Worm (Caenorhabditis elegans) whole organism, L2 larva: ENCODE measurements around the gene pie-1.
"Not testable (repeated sequence)": the region's sequence is repeated elsewhere in the genome, so short reads cannot be mapped to it uniquely, and the experiment has no call there.

Experiments used
- nhr-11 ChIP-seq: fragments of 150-350 bp; optimal IDR thresholded peaks from 2 replicates; lab custom pipeline; 2014; ENCODE audit warnings: missing biosample characterization, missing genetic modification characterization
- skn-1 ChIP-seq: sonication (generic microtip); optimal IDR thresholded peaks from 2 replicates; lab custom pipeline; 2017; ENCODE audit warnings: missing biosample characterization, missing genetic modification characterization
- zag-1 ChIP-seq: fragments of 150-350 bp; optimal IDR thresholded peaks from 2 replicates; lab custom pipeline; 2014; ENCODE audit warnings: missing biosample characterization, missing genetic modification characterization

DNA sequence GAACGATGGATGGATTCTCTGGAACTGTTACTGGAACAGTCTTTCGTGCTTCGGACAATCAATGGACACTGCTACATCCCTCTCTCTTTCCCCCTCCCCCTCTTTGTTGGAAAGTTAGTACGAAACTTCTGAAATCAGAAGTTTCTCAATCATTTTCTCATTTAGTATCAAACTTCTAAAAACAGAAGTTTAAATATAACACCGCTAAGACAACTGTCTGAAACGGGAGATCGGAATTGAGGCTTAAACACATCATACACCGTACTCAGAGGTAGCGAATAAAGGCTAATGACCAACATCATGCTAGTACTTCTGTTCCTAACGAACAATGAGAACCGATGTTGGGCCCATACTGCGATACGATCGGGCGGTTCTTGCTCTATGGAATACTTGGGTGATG lies 40.1 kb upstream of the pie-1 start, which contains the start of gene Y49E10.30:
- not testable (repeated sequence) for TF ChIP-seq nhr-11; skn-1 (tag; lab: Kevin White, UChicago); zag-1 (tag; lab: Kevin White, UChicago)
